Worm (Caenorhabditis elegans): ENCODE measurements around the gene gldi-11.

ce11 chrII:4902035-4902434, 43.6 kb downstream of the gldi-11 start, which contains the start of gene R05F9.9:
- peak; percentile 50 for TF ChIP-seq ekl-4 (GFP tag; IDR thresholded peaks at IDR 0.05)
- TF ChIP-seq egl-44 (GFP tag; IDR thresholded peaks at IDR 0.05), result no peak
- no peak for TF ChIP-seq unc-62 (GFP tag; optimal IDR thresholded peaks at IDR 0.05)
- peak; percentile 8 for TF ChIP-seq lin-40 (tag; optimal IDR thresholded peaks at IDR 0.05)
- peak; percentile 6; the same call in 1 of the 2 replicates for TF ChIP-seq F33H1.4 (GFP tag; IDR thresholded peaks at IDR 0.05)
- TF ChIP-seq atf-7 (tag; optimal IDR thresholded peaks at IDR 0.05), result peak; percentile 46
- no peak for TF ChIP-seq him-1 (tag; optimal IDR thresholded peaks at IDR 0.05)

Measured in whole organism, young adult.